Fruit fly (Drosophila melanogaster) whole organism, prepupa: ENCODE measurements around the gene CG15286.

Experiments
- CG10631 ChIP-seq: fragments of 200-800 bp; sonication (Bioruptor generic); optimal IDR thresholded peaks from 2 replicates; lab custom pipeline; 2016; ENCODE audit warnings: missing biosample characterization, missing genetic modification characterization
- CG10669 ChIP-seq: fragments of 200-800 bp; sonication (Bioruptor generic); optimal IDR thresholded peaks from 3 replicates; lab custom pipeline; 2018; ENCODE audit warnings: missing biosample characterization, mild to moderate bottlenecking, missing genetic modification characterization, moderate library complexity
- CG11294 ChIP-seq: fragments of 200-800 bp; sonication (Bioruptor generic); IDR thresholded peaks from 2 replicates; pipeline ENCODE4 v1.3.6; 2022; ENCODE audit warnings: missing biosample characterization, missing genetic modification characterization
- CG11902 ChIP-seq: fragments of 200-800 bp; sonication (Bioruptor generic); optimal IDR thresholded peaks from 3 replicates; lab custom pipeline; 2016; ENCODE audit warnings: missing biosample characterization, missing genetic modification characterization
- CG15336 ChIP-seq: fragments of 200-800 bp; sonication (Bioruptor generic); IDR thresholded peaks from 2 replicates; pipeline ENCODE4 v1.3.6; 2022; ENCODE audit warnings: missing biosample characterization, missing genetic modification characterization
- CG16779 ChIP-seq: fragments of 200-800 bp; sonication (Bioruptor generic); optimal IDR thresholded peaks from 3 replicates; lab custom pipeline; 2017; ENCODE audit warnings: missing biosample characterization, mild to moderate bottlenecking, missing genetic modification characterization
- CG31627 ChIP-seq: fragments of 200-800 bp; sonication (Bioruptor generic); optimal IDR thresholded peaks from 3 replicates; lab custom pipeline; 2016; ENCODE audit warnings: missing biosample characterization, missing genetic modification characterization
- CG32006 ChIP-seq: fragments of 200-800 bp; sonication (Bioruptor generic); optimal IDR thresholded peaks from 3 replicates; lab custom pipeline; 2017; ENCODE audit warnings: missing biosample characterization, mild to moderate bottlenecking, missing genetic modification characterization
- CG34406 ChIP-seq: fragments of 200-800 bp; sonication (Bioruptor generic); optimal IDR thresholded peaks from 3 replicates; lab custom pipeline; 2016; ENCODE audit warnings: missing biosample characterization, missing genetic modification characterization
- CG4318 ChIP-seq: fragments of 200-800 bp; sonication (Bioruptor generic); optimal IDR thresholded peaks from 3 replicates; lab custom pipeline; 2017; ENCODE audit warnings: missing biosample characterization, mild to moderate bottlenecking, missing genetic modification characterization
- CG6163 ChIP-seq: fragments of 200-800 bp; sonication (Bioruptor generic); IDR thresholded peaks from 3 replicates; pipeline ENCODE4 v1.3.6; 2022; ENCODE audit warnings: missing biosample characterization, missing genetic modification characterization
- CG6808 ChIP-seq: fragments of 200-800 bp; sonication (Bioruptor generic); optimal IDR thresholded peaks from 3 replicates; lab custom pipeline; 2017; ENCODE audit warnings: missing biosample characterization, missing genetic modification characterization, mild to moderate bottlenecking, moderate library complexity, missing genetic modification reagents
- CG6854 ChIP-seq: fragments of 200-800 bp; sonication (Bioruptor generic); optimal IDR thresholded peaks from 2 replicates; lab custom pipeline; 2017; ENCODE audit warnings: missing biosample characterization, mild to moderate bottlenecking, missing genetic modification characterization
- CG7368 ChIP-seq: fragments of 200-800 bp; sonication (Bioruptor generic); optimal IDR thresholded peaks from 3 replicates; lab custom pipeline; 2016; ENCODE audit warnings: missing biosample characterization, missing genetic modification characterization
- CG8119 ChIP-seq: fragments of 200-800 bp; sonication (Bioruptor generic); IDR thresholded peaks from 3 replicates; pipeline ENCODE4 v1.3.6; 2022; ENCODE audit warnings: missing biosample characterization, missing genetic modification characterization
- CG8319 ChIP-seq: fragments of 200-800 bp; sonication (Bioruptor generic); optimal IDR thresholded peaks from 3 replicates; lab custom pipeline; 2016; ENCODE audit warnings: missing biosample characterization, missing genetic modification characterization
- CG9139 ChIP-seq: fragments of 200-800 bp; sonication (Bioruptor generic); optimal IDR thresholded peaks from 3 replicates; lab custom pipeline; 2017; ENCODE audit warnings: missing biosample characterization, mild to moderate bottlenecking, missing genetic modification characterization
- Eip75B ChIP-seq: fragments of 200-800 bp; sonication (Bioruptor generic); optimal IDR thresholded peaks from 3 replicates; lab custom pipeline; 2016; ENCODE audit warnings: missing biosample characterization, missing genetic modification characterization
- Eip78C ChIP-seq: fragments of 200-800 bp; sonication (Bioruptor generic); peaks from one replicate; lab custom pipeline; 2016; ENCODE audit warnings: missing biosample characterization, missing genetic modification characterization
- Eip93F ChIP-seq: fragments of 200-800 bp; sonication (Bioruptor generic); optimal IDR thresholded peaks from 2 replicates; lab custom pipeline; 2016; ENCODE audit warnings: missing biosample characterization, mild to moderate bottlenecking, missing genetic modification characterization
- Ets21C ChIP-seq: fragments of 200-800 bp; sonication (Bioruptor generic); optimal IDR thresholded peaks from 3 replicates; lab custom pipeline; 2016; ENCODE audit warnings: missing biosample characterization, missing genetic modification characterization
- Gug ChIP-seq: fragments of 200-800 bp; sonication (Bioruptor generic); IDR thresholded peaks from 2 replicates; pipeline ENCODE4 v1.3.6; 2022; ENCODE audit warnings: missing biosample characterization, missing genetic modification characterization
- Hr38 ChIP-seq: sonication (Bioruptor generic); optimal IDR thresholded peaks from 2 replicates; lab custom pipeline; 2016; ENCODE audit warnings: missing biosample characterization, missing genetic modification characterization
- Hr39 ChIP-seq: fragments of 200-800 bp; sonication (Bioruptor generic); optimal IDR thresholded peaks from 2 replicates; lab custom pipeline; 2016; ENCODE audit warnings: missing biosample characterization, missing genetic modification characterization
- Hr4 ChIP-seq: fragments of 200-800 bp; sonication (Bioruptor generic); optimal IDR thresholded peaks from 3 replicates; lab custom pipeline; 2016; ENCODE audit warnings: missing biosample characterization, missing genetic modification characterization
- Lpt ChIP-seq: fragments of 200-800 bp; sonication (Bioruptor generic); optimal IDR thresholded peaks from 3 replicates; lab custom pipeline; 2016; ENCODE audit warnings: missing biosample characterization, missing genetic modification characterization
- Met ChIP-seq: fragments of 200-800 bp; sonication (Bioruptor generic); optimal IDR thresholded peaks from 3 replicates; lab custom pipeline; 2016; ENCODE audit warnings: missing biosample characterization, missing genetic modification characterization
- OdsH ChIP-seq: fragments of 200-800 bp; sonication (Bioruptor generic); optimal IDR thresholded peaks from 3 replicates; lab custom pipeline; 2016; ENCODE audit warnings: missing biosample characterization, missing genetic modification characterization
- Smox ChIP-seq: fragments of 200-800 bp; sonication (Bioruptor generic); optimal IDR thresholded peaks from 3 replicates; lab custom pipeline; 2016; ENCODE audit warnings: missing biosample characterization, missing genetic modification characterization
- Sox102F ChIP-seq: fragments of 200-800 bp; sonication (Bioruptor generic); optimal IDR thresholded peaks from 2 replicates; lab custom pipeline; 2016; ENCODE audit warnings: missing biosample characterization, mild to moderate bottlenecking, missing genetic modification characterization
- achi ChIP-seq: fragments of 200-800 bp; sonication (Bioruptor generic); optimal IDR thresholded peaks from 3 replicates; lab custom pipeline; 2016; ENCODE audit warnings: missing biosample characterization, missing genetic modification characterization
- acj6 ChIP-seq: fragments of 200-800 bp; sonication (Bioruptor generic); optimal IDR thresholded peaks from 3 replicates; lab custom pipeline; 2016; ENCODE audit warnings: missing biosample characterization, missing genetic modification characterization
- cyc ChIP-seq: fragments of 200-800 bp; sonication (Bioruptor generic); optimal IDR thresholded peaks from 3 replicates; lab custom pipeline; 2016; ENCODE audit warnings: missing biosample characterization, missing genetic modification characterization
- dac ChIP-seq: fragments of 200-800 bp; sonication (Bioruptor generic); optimal IDR thresholded peaks from 2 replicates; lab custom pipeline; 2017; ENCODE audit warnings: missing biosample characterization, mild to moderate bottlenecking, missing genetic modification characterization
- dsx ChIP-seq: fragments of 200-800 bp; optimal IDR thresholded peaks from 3 replicates; lab custom pipeline; 2019; ENCODE audit warnings: missing biosample characterization, mild to moderate bottlenecking, missing genetic modification characterization, moderate library complexity; ENCODE audit not compliant: poor library complexity, severe bottlenecking
- eg ChIP-seq: fragments of 200-800 bp; sonication (Bioruptor generic); IDR thresholded peaks from 3 replicates; pipeline ENCODE4 v1.3.6; 2022; ENCODE audit warnings: missing biosample characterization, missing genetic modification characterization
- esn ChIP-seq: fragments of 200-800 bp; sonication (Bioruptor generic); optimal IDR thresholded peaks from 2 replicates; lab custom pipeline; 2016; ENCODE audit warnings: missing biosample characterization, mild to moderate bottlenecking, missing genetic modification characterization, moderate library complexity
- fd59A ChIP-seq: fragments of 200-800 bp; sonication (Bioruptor generic); optimal IDR thresholded peaks from 2 replicates; lab custom pipeline; 2017; ENCODE audit warnings: missing biosample characterization, mild to moderate bottlenecking, missing genetic modification characterization, missing genetic modification reagents
- fd85E ChIP-seq: fragments of 200-800 bp; sonication (Bioruptor generic); optimal IDR thresholded peaks from 3 replicates; lab custom pipeline; 2016; ENCODE audit warnings: missing biosample characterization, missing genetic modification characterization
- lz ChIP-seq: fragments of 200-800 bp; sonication (Bioruptor generic); optimal IDR thresholded peaks from 3 replicates; lab custom pipeline; 2016; ENCODE audit warnings: missing biosample characterization, missing genetic modification characterization
- net ChIP-seq: fragments of 200-800 bp; sonication (Bioruptor generic); optimal IDR thresholded peaks from 3 replicates; lab custom pipeline; 2016; ENCODE audit warnings: missing biosample characterization, missing genetic modification characterization
- pdm3 ChIP-seq: fragments of 200-800 bp; sonication (Bioruptor generic); optimal IDR thresholded peaks from 3 replicates; lab custom pipeline; 2016; ENCODE audit warnings: missing biosample characterization, missing genetic modification characterization
- ss ChIP-seq, 2 experiments: fragments of 200-800 bp; sonication (Bioruptor generic); optimal IDR thresholded peaks; 2 replicates in 1 of 2; 3 replicates in 1 of 2; lab custom pipeline; 2017 to 2018; ENCODE audit warnings: mild to moderate bottlenecking in 2 of 2, missing biosample characterization in 2 of 2, missing genetic modification characterization in 2 of 2, moderate library complexity in 1 of 2
- svp ChIP-seq: fragments of 200-800 bp; sonication (Bioruptor generic); peaks from one replicate; lab custom pipeline; 2016; ENCODE audit warnings: missing biosample characterization, missing genetic modification characterization
- topi ChIP-seq: fragments of 200-800 bp; sonication (Bioruptor generic); optimal IDR thresholded peaks from 3 replicates; lab custom pipeline; 2016; ENCODE audit warnings: missing biosample characterization, missing genetic modification characterization
- vri ChIP-seq: fragments of 200-800 bp; sonication (Bioruptor generic); optimal IDR thresholded peaks from 3 replicates; lab custom pipeline; 2016; ENCODE audit warnings: missing biosample characterization, mild to moderate bottlenecking, missing genetic modification characterization

Gene CG15286

dm6 chr2L:14386522-14386921 lies 48.5 kb downstream of the CG15286 start (continued):
- TF ChIP-seq Ets21C (GFP tag; lab: Kevin White, UChicago) (peak; percentile 90), Sox102F (GFP tag; lab: Kevin White, UChicago) (peak; percentile 88), Eip93F (GFP tag; lab: Kevin White, UChicago) (peak; percentile 94), CG10669 (peak; percentile 90), Hr38 (GFP tag; lab: Kevin White, UChicago) (no peak), ss (GFP tag; optimal IDR thresholded peaks at IDR 0.05; lab: Kevin White, UChicago) (peak; percentile 86 to 94), dsx (GFP tag; lab: Kevin White, UChicago) (peak; percentile 72), CG6163 (GFP tag; lab: Robert Waterston, UW) (peak; percentile 94), Eip75B (GFP tag; lab: Kevin White, UChicago) (peak; percentile 96), acj6 (GFP tag; lab: Kevin White, UChicago) (peak; percentile 93), CG11902 (GFP tag; lab: Kevin White, UChicago) (peak; percentile 84), CG10631 (peak; percentile 95), vri (GFP tag; lab: Kevin White, UChicago) (peak; percentile 94), esn (GFP tag; lab: Kevin White, UChicago) (peak; percentile 97), fd85E (GFP tag; lab: Kevin White, UChicago) (peak; percentile 67), Lpt (GFP tag; lab: Kevin White, UChicago) (peak; percentile 73), OdsH (GFP tag; lab: Kevin White, UChicago) (peak; percentile 92), CG9139 (GFP tag; lab: Kevin White, UChicago) (peak; percentile 85), eg (GFP tag; lab: Robert Waterston, UW) (peak; percentile 72; the same call in 2 of the 3 replicates), Hr4 (peak; percentile 79), achi (peak; percentile 92), CG34406 (GFP tag; lab: Kevin White, UChicago) (peak; percentile 91), CG15336 (GFP tag; lab: Robert Waterston, UW) (peak; percentile 81), CG16779 (tag; lab: Kevin White, UChicago) (peak; percentile 69), CG11294 (peak; percentile 59), topi (GFP tag; lab: Kevin White, UChicago) (peak; percentile 95), dac (GFP tag; lab: Kevin White, UChicago) (peak; percentile 44), lz (GFP tag; lab: Kevin White, UChicago) (peak; percentile 94), Met (GFP tag; lab: Kevin White, UChicago) (peak; percentile 96), CG6854 (GFP tag; lab: Kevin White, UChicago) (peak; percentile 92), fd59A (GFP tag; lab: Kevin White, UChicago) (peak; percentile 96), CG32006 (peak; percentile 81), net (GFP tag; lab: Kevin White, UChicago) (peak; percentile 90), svp (GFP tag; lab: Kevin White, UChicago) (peak; percentile 95), CG7368 (GFP tag; lab: Kevin White, UChicago) (peak; percentile 85)

dm6 chr2L:14388448-14388847 lies 50.4 kb downstream of the CG15286 start:
- TF ChIP-seq CG31627 (GFP tag; lab: Kevin White, UChicago) (peak; percentile 4), Smox (GFP tag; lab: Kevin White, UChicago) (no peak), CG15336 (GFP tag; lab: Robert Waterston, UW) (peak; percentile 34; the same call in 1 of the 2 replicates), CG6808 (no peak), Hr39 (peak; percentile 1), CG9139 (GFP tag; lab: Kevin White, UChicago) (no peak), Gug (GFP tag; lab: Robert Waterston, UW) (0 out of 2 replicates have a peak, but pooled peaks have one; percentile 16), OdsH (GFP tag; lab: Kevin White, UChicago) (peak; percentile 5), acj6 (GFP tag; lab: Kevin White, UChicago) (no peak), Eip78C (GFP tag; lab: Kevin White, UChicago) (peak; percentile 64), dsx (GFP tag; lab: Kevin White, UChicago) (no peak), CG4318 (GFP tag; lab: Kevin White, UChicago) (peak; percentile 7), CG32006 (peak; percentile 59), CG8319 (no peak), Sox102F (GFP tag; lab: Kevin White, UChicago) (peak; percentile 21), achi (peak; percentile 12), net (GFP tag; lab: Kevin White, UChicago) (no peak), cyc (GFP tag; lab: Kevin White, UChicago) (no peak), pdm3 (GFP tag; lab: Kevin White, UChicago) (peak; percentile 31), CG8119 (GFP tag; lab: Robert Waterston, UW) (peak; percentile 54; the same call in 2 of the 3 replicates), Hr4 (peak; percentile 22)
- TF ChIP-seq, all 60 proteins: peak for 13
